Fruit fly (Drosophila melanogaster): ENCODE data around the gene CG43231.

dm6 chr2L:17751220-17751619 lies 46.7 kb downstream of the CG43231 start:
- TF ChIP-seq cad (GFP tag; optimal IDR thresholded peaks at IDR 0.05): no peak
- TF ChIP-seq CG30403 (GFP tag; optimal IDR thresholded peaks at IDR 0.05): no peak
- no peak for TF ChIP-seq CG11247 (GFP tag; IDR thresholded peaks at IDR 0.05)
- TF ChIP-seq CG16863 (GFP tag; optimal IDR thresholded peaks at IDR 0.05): no peak
- TF ChIP-seq CG10959 (GFP tag; IDR thresholded peaks at IDR 0.05): no peak
- no peak for TF ChIP-seq CG7928 (GFP tag; optimal IDR thresholded peaks at IDR 0.05)
- no peak for TF ChIP-seq Dad (GFP tag; optimal IDR thresholded peaks at IDR 0.05)
- no peak for TF ChIP-seq CG11504 (tag; optimal IDR thresholded peaks at IDR 0.05)
- no peak for TF ChIP-seq otp (GFP tag; IDR thresholded peaks at IDR 0.05)
- no peak for TF ChIP-seq CG31224 (GFP tag; IDR thresholded peaks at IDR 0.05)
- TF ChIP-seq insv (GFP tag; optimal IDR thresholded peaks at IDR 0.05): no peak
- TF ChIP-seq Fer3 (tag; optimal IDR thresholded peaks at IDR 0.05): no peak
